Fruit fly (Drosophila melanogaster) whole organism, pupa: ENCODE data around the gene PIG-T.

ENCODE experiments used
- CG8159 ChIP-seq: fragments of 200-800 bp; sonication (Bioruptor generic); optimal IDR thresholded peaks from 3 replicates; lab custom pipeline; 2018; ENCODE audit warnings: missing biosample characterization, mild to moderate bottlenecking, missing genetic modification characterization, moderate library complexity
- Pif1A ChIP-seq: fragments of 200-800 bp; sonication (Bioruptor generic); optimal IDR thresholded peaks from 3 replicates; lab custom pipeline; 2016; ENCODE audit warnings: missing biosample characterization, missing genetic modification characterization
- fd96Ca ChIP-seq: fragments of 200-800 bp; sonication (Bioruptor generic); IDR thresholded peaks from 3 replicates; pipeline ENCODE4 v1.3.6; 2022; ENCODE audit warnings: missing biosample characterization, missing genetic modification characterization

DNA sequence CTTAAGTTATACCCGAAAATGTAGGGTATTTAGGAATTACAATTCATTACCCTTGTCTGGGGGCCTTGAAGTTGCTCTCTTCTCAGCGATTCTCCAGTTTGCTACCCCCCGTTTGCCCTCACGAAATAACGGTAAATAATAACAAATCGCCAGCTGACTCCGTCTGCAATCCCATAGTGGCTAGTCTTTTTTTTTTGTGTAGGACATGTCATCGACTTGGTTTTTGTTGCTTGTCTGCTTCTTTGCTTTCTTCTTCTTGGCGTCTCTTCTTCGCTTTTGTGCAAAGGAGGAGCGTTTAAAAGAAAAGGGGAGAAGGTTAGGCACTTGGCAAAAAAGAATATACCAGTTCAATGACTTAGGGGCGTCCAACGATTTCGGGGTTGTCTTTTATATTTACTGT is 9.1 kb upstream of the PIG-T start:
- TF ChIP-seq fd96Ca (GFP tag; lab: Robert Waterston, UW) (no peak), CG8159 (tag; lab: Kevin White, UChicago) (no peak), Pif1A (GFP tag; lab: Kevin White, UChicago) (no peak)
